Fruit fly (Drosophila melanogaster) S2 (cell line): ENCODE measurements around the gene PK2-R1.

ENCODE experiments used
- CG8478 ChIP-seq: fragments of >200 bp; optimal IDR thresholded peaks from 2 replicates; lab custom pipeline; 2018
- CTCF ChIP-seq, 2 experiments: fragments of >200 bp; optimal IDR thresholded peaks; 2 replicates each; lab custom pipeline; 2018

DNA sequence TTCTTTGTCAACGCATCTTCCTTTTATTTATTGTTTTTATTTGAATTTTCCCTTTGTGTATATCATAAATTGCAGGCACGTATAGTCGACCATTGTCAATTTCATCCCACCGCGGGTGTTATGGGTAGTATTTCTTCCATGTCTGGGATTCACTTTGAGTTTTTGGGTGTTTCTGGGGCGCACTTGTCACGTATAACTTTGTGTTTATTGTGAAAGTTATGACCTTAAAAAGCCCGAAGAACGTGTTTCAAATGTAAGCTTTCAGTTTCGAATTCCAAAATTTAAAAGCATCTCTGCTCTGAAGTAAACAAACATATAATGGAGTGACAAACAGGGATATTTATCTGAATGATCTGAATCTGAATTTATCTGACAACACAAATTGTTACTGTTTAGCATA lies 31.5 kb upstream of the PK2-R1 start:
- TF ChIP-seq CG8478 (lab: Kevin White, UChicago), result no peak
- no peak for TF ChIP-seq CTCF (optimal IDR thresholded peaks at IDR 0.05; lab: Kevin White, UChicago)
